Worm (Caenorhabditis elegans): ENCODE results near the gene tag-191.

The tag-191 gene

ce11 chrV:14562589-14562988, 26.4 kb upstream of the tag-191 start, which contains the start of gene C53A5.11:
Gene C53A5.11, plus strand, starts transcription at chrV:14562889.
- TF ChIP-seq pha-4 (tag; optimal IDR thresholded peaks at IDR 0.05) = no peak
- no peak for TF ChIP-seq zip-5 (tag; optimal IDR thresholded peaks at IDR 0.05)
- TF ChIP-seq K02D7.2 (tag; optimal IDR thresholded peaks at IDR 0.05) = no peak
- no peak for TF ChIP-seq pqm-1 (tag; optimal IDR thresholded peaks at IDR 0.05)
- no peak for TF ChIP-seq hlh-8 (tag; optimal IDR thresholded peaks at IDR 0.05)
- no peak for TF ChIP-seq ahr-1 (tag; optimal IDR thresholded peaks at IDR 0.05)

DNA sequence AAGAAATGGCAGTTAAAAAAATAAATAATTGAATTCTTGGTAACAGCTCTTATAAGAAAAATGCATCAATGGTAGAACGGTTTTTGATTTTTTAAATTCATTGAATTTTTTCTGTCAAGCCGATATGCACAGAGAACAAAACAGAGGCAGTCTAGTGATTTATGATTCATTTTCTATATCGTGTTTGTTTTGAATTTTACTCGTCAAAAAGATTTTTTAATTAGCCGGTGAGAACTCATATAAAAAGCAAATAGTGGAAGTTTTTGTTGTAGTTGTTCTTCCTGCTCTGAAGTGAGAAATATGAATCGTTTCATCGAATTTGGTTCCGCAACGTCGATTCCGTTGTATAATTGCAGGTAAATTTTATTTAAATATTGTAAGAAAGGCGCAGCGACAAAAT, 23.1 kb upstream of the tag-191 start, which contains the start of gene srt-32:
Gene srt-32, plus strand, starts transcription at position 301 of the 400 bp plus-strand sequence.
- TF ChIP-seq ttx-3 (tag; optimal IDR thresholded peaks at IDR 0.05) (no peak), ceh-48 (tag; optimal IDR thresholded peaks at IDR 0.05) (no peak), pag-3 (tag; optimal IDR thresholded peaks at IDR 0.05; ENCODE audit: borderline replicate concordance) (no peak), gmeb-2 (tag; optimal IDR thresholded peaks at IDR 0.05) (no peak), ceh-22 (tag; optimal IDR thresholded peaks at IDR 0.05) (no peak), unc-42 (tag; optimal IDR thresholded peaks at IDR 0.05) (no peak), pha-4 (tag; optimal IDR thresholded peaks at IDR 0.05) (no peak), che-1 (tag; optimal IDR thresholded peaks at IDR 0.05) (no peak), K02D7.2 (tag; optimal IDR thresholded peaks at IDR 0.05) (no peak), ceh-6 (GFP tag; optimal IDR thresholded peaks at IDR 0.05) (no peak), odd-2 (tag; optimal IDR thresholded peaks at IDR 0.05) (no peak), unc-3 (GFP tag; conservative IDR thresholded peaks at IDR 0.05) (no peak), unc-3 (tag; optimal IDR thresholded peaks at IDR 0.05) (no peak), elt-4 (tag; optimal IDR thresholded peaks at IDR 0.05) (no peak), npax-4 (tag; optimal IDR thresholded peaks at IDR 0.05) (no peak), unc-55 (GFP tag; optimal IDR thresholded peaks at IDR 0.05) (no peak), ceh-18 (tag; optimal IDR thresholded peaks at IDR 0.05) (no peak)

DNA sequence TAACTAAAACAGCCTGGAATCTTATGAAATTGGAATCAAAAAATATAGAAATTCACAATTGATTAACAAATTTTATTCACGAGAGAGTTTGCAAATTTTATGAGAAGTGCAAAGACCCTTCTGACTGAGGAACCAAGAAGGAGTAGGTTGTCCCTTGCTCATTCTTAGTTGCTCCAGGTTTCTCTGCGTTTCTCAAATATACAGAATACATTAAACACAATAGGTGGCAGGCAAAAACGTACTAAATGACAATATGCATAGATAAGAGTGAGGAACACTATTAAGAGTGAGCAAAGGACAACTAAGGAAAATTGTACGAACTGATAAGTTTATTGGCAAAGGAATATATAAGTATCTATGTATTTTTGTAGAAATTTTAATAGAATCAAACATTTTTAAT, 22.6 kb upstream of the tag-191 start, which contains the start of gene C53A5.9:
Gene C53A5.9, minus strand, starts transcription at position 101 of the 400 bp plus-strand sequence.
- TF ChIP-seq pqm-1 (tag; optimal IDR thresholded peaks at IDR 0.05) (no peak), hlh-30 (tag; optimal IDR thresholded peaks at IDR 0.05; ENCODE audit: insufficient read depth) (no peak), ceh-6 (GFP tag; optimal IDR thresholded peaks at IDR 0.05) (no peak), ref-2 (tag; optimal IDR thresholded peaks at IDR 0.05) (no peak), pros-1 (tag; optimal IDR thresholded peaks at IDR 0.05) (no peak), ceh-9 (tag; optimal IDR thresholded peaks at IDR 0.05) (no peak), odd-2 (tag; optimal IDR thresholded peaks at IDR 0.05) (no peak), Y22D7AL.16 (tag; optimal IDR thresholded peaks at IDR 0.05) (no peak), unc-42 (tag; optimal IDR thresholded peaks at IDR 0.05) (no peak), ets-4 (tag; optimal IDR thresholded peaks at IDR 0.05) (no peak), ama-1 (optimal IDR thresholded peaks at IDR 0.05) (no peak), ceh-45 (GFP tag; IDR thresholded peaks at IDR 0.05) (no peak), tbx-2 (tag; optimal IDR thresholded peaks at IDR 0.05) (no peak), nfya-1 (tag; optimal IDR thresholded peaks at IDR 0.05) (no peak)

DNA sequence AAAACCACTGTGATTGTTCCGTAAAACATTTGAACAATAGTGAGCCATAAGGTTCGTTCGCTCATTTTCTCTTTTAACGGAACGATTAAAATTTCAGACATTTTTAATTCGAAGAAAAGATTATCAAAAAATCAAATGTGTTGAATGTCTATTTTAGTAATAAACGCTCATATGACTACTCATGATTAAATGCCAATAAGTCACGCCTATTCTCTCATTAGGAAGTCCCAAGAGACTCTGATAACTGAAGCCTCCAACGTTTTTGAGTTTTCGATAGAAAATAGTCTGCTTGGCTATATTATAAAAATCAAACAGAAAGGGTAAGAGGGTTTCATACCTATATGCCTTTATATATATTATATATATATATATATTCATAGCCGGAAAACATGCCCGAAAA, 20.0 kb upstream of the tag-191 start, which contains the start of gene srg-47:
Gene srg-47, minus strand, starts transcription at position 101 of the 400 bp plus-strand sequence.
- TF ChIP-seq pax-1 (tag; optimal IDR thresholded peaks at IDR 0.05) = no peak
- TF ChIP-seq sox-2 (GFP tag; IDR thresholded peaks at IDR 0.05) = no peak
- no peak for TF ChIP-seq ceh-19 (GFP tag; optimal IDR thresholded peaks at IDR 0.05)
- no peak for TF ChIP-seq madf-2 (tag; optimal IDR thresholded peaks at IDR 0.05)

ce11 chrV:14548510-14548909, 12.3 kb upstream of the tag-191 start:
- TF ChIP-seq ceh-34 (tag; optimal IDR thresholded peaks at IDR 0.05) (peak; percentile 66), pax-1 (tag; optimal IDR thresholded peaks at IDR 0.05) (no peak)
